Worm (Caenorhabditis elegans) whole organism, L1 larva: Measurements from ENCODE around the gene tag-123.

Source experiments
- alr-1 ChIP-seq: fragments of 200-800 bp; sonication (Bioruptor generic); optimal IDR thresholded peaks from 2 replicates; lab custom pipeline; 2018; ENCODE audit warnings: borderline replicate concordance, mild to moderate bottlenecking, missing genetic modification characterization, missing compliant biosample characterization
- aly-2 ChIP-seq: fragments of 150-350 bp; optimal IDR thresholded peaks from 2 replicates; lab custom pipeline; 2014; ENCODE audit warnings: missing biosample characterization, missing genetic modification characterization
- fkh-10 ChIP-seq: sonication (generic microtip); optimal IDR thresholded peaks from 2 replicates; lab custom pipeline; 2017; ENCODE audit warnings: missing biosample characterization, missing genetic modification reagents, missing genetic modification characterization
- mef-2 ChIP-seq: fragments of 150-350 bp; optimal IDR thresholded peaks from 2 replicates; lab custom pipeline; 2014; ENCODE audit warnings: missing biosample characterization, missing genetic modification characterization
- rnt-1 ChIP-seq: sonication (generic microtip); optimal IDR thresholded peaks from 2 replicates; lab custom pipeline; 2016; ENCODE audit warnings: mild to moderate bottlenecking, missing genetic modification characterization, moderate library complexity, missing compliant biosample characterization
- unc-130 ChIP-seq: fragments of 150-350 bp; optimal IDR thresholded peaks from 2 replicates; lab custom pipeline; 2017; ENCODE audit warnings: missing biosample characterization, missing genetic modification characterization, inconsistent platforms
- ztf-4 ChIP-seq: fragments of 150-350 bp; optimal IDR thresholded peaks from 2 replicates; lab custom pipeline; 2014; ENCODE audit warnings: missing biosample characterization, missing genetic modification characterization

ce11 chrX:8422020-8422419 is at the start of gene tag-123:
- TF ChIP-seq rnt-1 (tag; lab: Kevin White, UChicago), result peak; percentile 48
- no peak for TF ChIP-seq mef-2 (tag; lab: Kevin White, UChicago)
- no peak for TF ChIP-seq aly-2 (tag; lab: Kevin White, UChicago)
- TF ChIP-seq fkh-10 (GFP tag; lab: Kevin White, UChicago), result no peak
- TF ChIP-seq unc-130 (tag; lab: Kevin White, UChicago), result no peak
- no peak for TF ChIP-seq alr-1
- TF ChIP-seq ztf-4, result no peak
